Worm (Caenorhabditis elegans) whole organism, L4/young adult: Measurements from ENCODE around the gene cbp-3.

Experiments used
- W03F9.2 ChIP-seq: fragments of 150-350 bp; optimal IDR thresholded peaks from 2 replicates; lab custom pipeline; 2014; ENCODE audit warnings: missing biosample characterization, missing genetic modification characterization
- dao-5 ChIP-seq: sonication (generic microtip); optimal IDR thresholded peaks from 2 replicates; lab custom pipeline; 2016; ENCODE audit warnings: missing genotype, missing genetic modification characterization, moderate library complexity, missing compliant biosample characterization
- him-1 ChIP-seq: sonication (generic microtip); optimal IDR thresholded peaks from 2 replicates; lab custom pipeline; 2016; ENCODE audit warnings: missing genotype, missing genetic modification reagents, missing genetic modification characterization, missing compliant biosample characterization

DNA sequence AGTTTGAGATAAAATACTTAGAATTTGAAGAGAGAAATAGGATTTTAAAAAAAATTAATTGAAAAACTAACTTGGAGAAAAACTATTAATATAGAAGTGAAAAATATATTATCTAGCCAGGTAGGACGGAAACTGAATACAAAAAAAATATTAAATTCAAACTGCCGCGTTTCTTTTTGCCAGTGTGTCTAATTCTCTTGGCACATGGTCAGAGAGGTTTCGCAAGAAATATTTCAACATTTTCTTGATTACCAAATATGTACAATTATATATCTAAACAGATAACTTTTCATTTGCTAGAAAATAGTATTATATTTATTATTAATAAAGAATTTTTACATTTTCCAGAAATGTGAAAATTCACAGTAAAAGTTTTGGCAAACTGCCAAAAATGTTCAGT is 1.3 kb upstream of the cbp-3 start:
- no peak for TF ChIP-seq him-1 (tag; lab: Kevin White, UChicago)
- TF ChIP-seq W03F9.2 (tag; lab: Kevin White, UChicago) = no peak
- TF ChIP-seq dao-5 (tag; lab: Kevin White, UChicago) = no peak
